Worm (Caenorhabditis elegans): Measurements from ENCODE around the gene pup-2.

Gene pup-2

ce11 chrIII:5218687-5219086 lies 33.0 kb downstream of the pup-2 start, which contains the start of gene ZC155.2:
ZC155.2 (plus strand) TSS chrIII:5218987.
- TF ChIP-seq egrh-3 (GFP tag; IDR thresholded peaks at IDR 0.05) (no peak), attf-6 (GFP tag; IDR thresholded peaks at IDR 0.05) (no peak), F39B2.1 (GFP tag; IDR thresholded peaks at IDR 0.05) (no peak), bed-1 (GFP tag; IDR thresholded peaks at IDR 0.05) (no peak), akir-1 (GFP tag; optimal IDR thresholded peaks at IDR 0.05) (no peak), sea-2 (GFP tag; IDR thresholded peaks at IDR 0.05) (no peak), tlf-1 (GFP tag; optimal IDR thresholded peaks at IDR 0.05) (no peak), snpc-1.3 (tag; optimal IDR thresholded peaks at IDR 0.05; ENCODE audit: insufficient read depth) (no peak), madf-10 (tag; optimal IDR thresholded peaks at IDR 0.05) (no peak)

- TF ChIP-seq snpc-4 (GFP tag; optimal IDR thresholded peaks at IDR 0.05) (no peak), snpc-4 (tag; optimal IDR thresholded peaks at IDR 0.05) (no peak), ztf-6 (GFP tag; IDR thresholded peaks at IDR 0.05) (no peak), ekl-4 (GFP tag; IDR thresholded peaks at IDR 0.05) (no peak), hrde-1 (tag; optimal IDR thresholded peaks at IDR 0.05; ENCODE audit: borderline replicate concordance) (no peak), bed-2 (GFP tag; IDR thresholded peaks at IDR 0.05) (no peak), F10E7.11 (tag; optimal IDR thresholded peaks at IDR 0.05) (no peak), madf-10 (tag; optimal IDR thresholded peaks at IDR 0.05) (no peak)
Measured at ce11 chrIII:5221820-5222219, 36.1 kb downstream of the pup-2 start.

ce11 chrIII:5222777-5223176 lies 37.1 kb downstream of the pup-2 start:
- TF ChIP-seq F37B4.10 (GFP tag; IDR thresholded peaks at IDR 0.05) (no peak), K11D2.4 (GFP tag; IDR thresholded peaks at IDR 0.05) (no peak), C17E4.6 (GFP tag; IDR thresholded peaks at IDR 0.05) (no peak), sptf-2 (GFP tag; optimal IDR thresholded peaks at IDR 0.05) (no peak)

- peak; percentile 66 for TF ChIP-seq nhr-80 (tag; optimal IDR thresholded peaks at IDR 0.05)
- no peak for TF ChIP-seq ccch-3 (GFP tag; optimal IDR thresholded peaks at IDR 0.05)
- peak; percentile 29 for TF ChIP-seq attf-5 (GFP tag; optimal IDR thresholded peaks at IDR 0.05)
- TF ChIP-seq cebp-1 (GFP tag; IDR thresholded peaks at IDR 0.05): peak; percentile 78
- peak; percentile 88 for TF ChIP-seq cebp-1 (tag; optimal IDR thresholded peaks at IDR 0.05)
Measured at ce11 chrIII:5224908-5225307, 39.2 kb downstream of the pup-2 start.

- peak; percentile 68 for TF ChIP-seq lsl-1 (GFP tag; optimal IDR thresholded peaks at IDR 0.05)
- peak; percentile 10 for TF ChIP-seq efl-1 (GFP tag; optimal IDR thresholded peaks at IDR 0.05)
- TF ChIP-seq snpc-1.3 (tag; optimal IDR thresholded peaks at IDR 0.05; ENCODE audit: insufficient read depth): peak; percentile 13
- TF ChIP-seq dpff-1 (tag; optimal IDR thresholded peaks at IDR 0.05): no peak
- TF ChIP-seq Y79H2A.3 (GFP tag; conservative IDR thresholded peaks at IDR 0.05): no peak
- TF ChIP-seq F10E7.11 (tag; optimal IDR thresholded peaks at IDR 0.05): no peak
- TF ChIP-seq T26A5.8 (tag; optimal IDR thresholded peaks at IDR 0.05): no peak
Measured at ce11 chrIII:5225321-5225720, 39.6 kb downstream of the pup-2 start, which contains the start of gene nex-1. nex-1 (plus strand) TSS chrIII:5225621.

- TF ChIP-seq nfyb-1 (GFP tag; IDR thresholded peaks at IDR 0.05) (peak; percentile 73; the same call in 1 of the 2 replicates), ztf-22 (GFP tag; optimal IDR thresholded peaks at IDR 0.05) (no peak), ccch-3 (GFP tag; optimal IDR thresholded peaks at IDR 0.05) (no peak), F10E7.11 (tag; optimal IDR thresholded peaks at IDR 0.05) (no peak), madf-8 (GFP tag; conservative IDR thresholded peaks at IDR 0.05) (no peak), unc-62 (GFP tag; optimal IDR thresholded peaks at IDR 0.05) (no peak), F23B12.7 (tag; optimal IDR thresholded peaks at IDR 0.05; ENCODE audit: insufficient read depth) (peak; percentile 87), ceh-91 (GFP tag; IDR thresholded peaks at IDR 0.05) (no peak), lag-1 (GFP tag; IDR thresholded peaks at IDR 0.05) (no peak), hlh-26 (GFP tag; conservative IDR thresholded peaks at IDR 0.05) (no peak), C06A6.2 (GFP tag; conservative IDR thresholded peaks at IDR 0.05) (peak; percentile 46; the same call in 1 of the 2 replicates), nhr-120 (GFP tag; IDR thresholded peaks at IDR 0.05) (no peak), lin-26 (GFP tag; IDR thresholded peaks at IDR 0.05) (no peak)
Measured at ce11 chrIII:5227831-5228467, 42.2 kb downstream of the pup-2 start, which contains the start of the genes C34E10.12, C34E10.10 and atp-2. C34E10.12 (minus strand) TSS chrIII:5227881. C34E10.10 (minus strand) TSS chrIII:5227884. atp-2 (plus strand) TSS chrIII:5228417.

Data from whole organism, young adult.